Fruit fly (Drosophila melanogaster) Kc167 (cell line): ENCODE data around the gene CG46307.

ENCODE experiments used
- Myc ChIP-seq: fragments of >200 bp; optimal IDR thresholded peaks from 2 replicates; lab custom pipeline; 2017; ENCODE audit warnings: missing external identifiers
- h ChIP-seq: fragments of >200 bp; optimal IDR thresholded peaks from 3 replicates; lab custom pipeline; 2018; ENCODE audit warnings: missing external identifiers
- insv ChIP-seq: fragments of >200 bp; optimal IDR thresholded peaks from 3 replicates; lab custom pipeline; 2018; ENCODE audit warnings: missing external identifiers
- psq ChIP-seq: fragments of >200 bp; optimal IDR thresholded peaks from 2 replicates; lab custom pipeline; 2017; ENCODE audit warnings: missing external identifiers

DNA sequence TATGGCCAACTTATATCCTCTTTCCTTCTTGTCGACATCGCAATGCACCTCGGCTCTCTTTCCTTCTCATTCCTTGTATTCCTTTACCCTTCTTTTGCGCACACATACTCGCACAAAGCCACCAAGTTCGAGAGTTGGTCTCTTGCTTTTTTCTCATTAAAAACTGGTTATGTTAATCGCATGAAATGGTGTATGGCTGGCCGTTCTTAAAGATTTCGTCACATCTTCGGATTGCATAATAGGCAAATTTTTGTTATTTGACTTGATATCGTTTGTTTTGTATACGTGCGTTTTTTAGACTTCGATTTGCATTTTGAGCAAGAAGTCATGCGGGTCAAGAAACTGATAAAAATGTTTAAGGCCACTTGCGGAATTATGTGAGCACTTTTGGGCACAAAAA, 33.5 kb upstream of the CG46307 start:
- TF ChIP-seq Myc (lab: Kevin White, UChicago) (no peak), h (no peak), psq (lab: Kevin White, UChicago) (no peak), insv (lab: Kevin White, UChicago) (no peak)
